Fruit fly (Drosophila melanogaster): ENCODE results near the gene CG4565.

CG4565 gene

DNA sequence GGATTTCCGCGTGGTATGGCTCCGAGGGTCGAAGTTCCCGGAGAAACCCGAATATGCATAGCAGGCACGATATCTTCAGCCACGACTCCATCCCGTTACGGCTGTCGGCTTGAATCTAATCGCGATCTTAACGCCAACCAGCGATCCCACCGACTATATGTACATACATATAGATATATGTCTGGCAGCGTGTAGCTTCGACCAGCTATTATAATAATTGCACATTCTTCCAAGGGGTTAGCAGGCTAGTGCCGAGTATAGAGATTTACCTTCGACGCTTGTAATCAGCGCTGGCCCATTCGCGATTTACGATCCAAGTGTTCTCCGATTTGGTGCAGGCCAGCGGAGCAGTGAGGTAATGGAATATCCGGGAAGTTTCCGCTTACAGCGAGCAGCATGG lies 7.2 kb downstream of the CG4565 start, which contains the start of gene CG14694:
Gene CG14694, minus strand, starts transcription at position 101 of the 400 bp plus-strand sequence.
- no peak for TF ChIP-seq CG14711 (tag; optimal IDR thresholded peaks at IDR 0.05)
- no peak for TF ChIP-seq ovo (GFP tag; optimal IDR thresholded peaks at IDR 0.05)
- no peak for TF ChIP-seq CG7101 (tag; optimal IDR thresholded peaks at IDR 0.05)
- no peak for TF ChIP-seq Hr96 (GFP tag; optimal IDR thresholded peaks at IDR 0.05)
- TF ChIP-seq bab1 (GFP tag; optimal IDR thresholded peaks at IDR 0.05), result no peak
- no peak for TF ChIP-seq cnc (optimal IDR thresholded peaks at IDR 0.05)
- no peak for TF ChIP-seq pad (GFP tag; optimal IDR thresholded peaks at IDR 0.05)
- TF ChIP-seq Clk (GFP tag; optimal IDR thresholded peaks at IDR 0.05), result no peak
- TF ChIP-seq kay (GFP tag; ENCODE audit: borderline replicate concordance), result no peak
- no peak for TF ChIP-seq CG5204 (GFP tag; optimal IDR thresholded peaks at IDR 0.05)
- TF ChIP-seq CG33017 (tag; optimal IDR thresholded peaks at IDR 0.05), result no peak

DNA sequence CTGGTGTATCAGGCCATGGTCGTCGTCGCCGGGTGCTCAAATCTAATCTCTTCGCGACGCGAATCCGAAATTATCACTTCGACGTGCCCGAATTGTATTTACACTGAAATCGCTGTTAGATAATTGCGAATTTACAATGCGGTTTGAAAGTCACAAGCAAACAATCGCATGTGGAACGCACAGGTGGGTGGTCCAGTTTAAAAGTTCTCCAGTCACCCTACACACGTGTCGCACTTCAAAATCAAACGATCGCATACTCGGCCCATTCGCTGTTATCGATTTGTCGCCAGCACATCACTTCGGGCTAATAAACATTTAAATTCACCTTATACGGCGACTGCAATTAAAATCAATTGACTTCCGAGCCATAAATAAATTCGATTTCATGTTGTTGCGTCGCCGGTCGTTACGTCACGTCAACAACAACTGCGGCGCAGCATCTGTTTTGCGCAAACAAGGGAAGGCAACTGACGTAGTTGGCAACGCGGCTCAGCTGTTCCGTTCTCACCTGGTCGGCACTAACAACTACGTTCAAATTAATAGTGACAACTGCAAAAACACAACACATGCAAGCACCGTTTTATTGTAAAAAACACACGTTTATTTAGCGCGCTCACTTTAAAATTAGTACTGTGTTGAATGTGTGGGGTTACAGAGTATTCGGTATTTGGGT lies 10.4 kb downstream of the CG4565 start, which contains the start of gene CG6574:
Gene CG6574, minus strand, starts transcription at position 216 of the 673 bp plus-strand sequence.
- no peak for TF ChIP-seq toe (GFP tag; optimal IDR thresholded peaks at IDR 0.05)
- TF ChIP-seq Hr96 (GFP tag; optimal IDR thresholded peaks at IDR 0.05), result no peak
- no peak for TF ChIP-seq pad (GFP tag; optimal IDR thresholded peaks at IDR 0.05)
- no peak for TF ChIP-seq CG7045 (GFP tag; optimal IDR thresholded peaks at IDR 0.05)
- TF ChIP-seq CG1620 (GFP tag; optimal IDR thresholded peaks at IDR 0.05), result no peak
- TF ChIP-seq CG14711 (tag; optimal IDR thresholded peaks at IDR 0.05), result peak; percentile 5
- no peak for TF ChIP-seq CG33017 (tag; optimal IDR thresholded peaks at IDR 0.05)
- no peak for TF ChIP-seq ovo (GFP tag; optimal IDR thresholded peaks at IDR 0.05)
- TF ChIP-seq Crg-1 (GFP tag; optimal IDR thresholded peaks at IDR 0.05), result no peak
- peak; percentile 64 for TF ChIP-seq bab1 (GFP tag; optimal IDR thresholded peaks at IDR 0.05)
- peak; percentile 44 for TF ChIP-seq CG12768 (GFP tag; optimal IDR thresholded peaks at IDR 0.05)
- TF ChIP-seq cic (GFP tag; optimal IDR thresholded peaks at IDR 0.05), result peak; percentile 87
- TF ChIP-seq tj (GFP tag; optimal IDR thresholded peaks at IDR 0.05), result no peak
- no peak for TF ChIP-seq CG7101 (tag; optimal IDR thresholded peaks at IDR 0.05)
- peak; percentile 90 for TF ChIP-seq Mnt (GFP tag; optimal IDR thresholded peaks at IDR 0.05)
- no peak for TF ChIP-seq cnc (optimal IDR thresholded peaks at IDR 0.05)
- peak; percentile 54 for TF ChIP-seq CG11617 (GFP tag; optimal IDR thresholded peaks at IDR 0.05)
- TF ChIP-seq kay (GFP tag; ENCODE audit: borderline replicate concordance), result no peak
- TF ChIP-seq CG5204 (GFP tag; optimal IDR thresholded peaks at IDR 0.05), result no peak
- TF ChIP-seq Clk (GFP tag; optimal IDR thresholded peaks at IDR 0.05), result peak; percentile 18

DNA sequence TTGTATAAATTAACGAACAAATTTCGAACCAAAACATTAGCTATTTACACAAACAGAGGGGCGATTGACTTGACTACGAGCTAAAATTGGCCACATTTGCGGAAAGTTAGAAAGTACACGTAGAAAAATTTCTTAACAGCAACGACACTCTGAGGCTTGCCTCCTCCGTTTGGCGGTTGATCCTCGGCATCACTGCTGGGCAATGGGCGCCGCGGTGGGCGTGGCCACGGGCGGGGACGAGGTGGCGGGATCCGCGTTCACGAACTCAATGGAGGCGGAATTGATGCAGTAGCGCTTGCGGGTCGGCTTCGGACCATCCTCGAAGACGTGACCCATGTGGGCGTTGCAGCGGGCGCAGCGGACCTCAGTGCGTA lies 10.9 kb downstream of the CG4565 start:
- TF ChIP-seq ovo (GFP tag; optimal IDR thresholded peaks at IDR 0.05), result no peak
- no peak for TF ChIP-seq bab1 (GFP tag; optimal IDR thresholded peaks at IDR 0.05)
- peak; percentile 6 for TF ChIP-seq CG33017 (tag; optimal IDR thresholded peaks at IDR 0.05)
- no peak for TF ChIP-seq Hr96 (GFP tag; optimal IDR thresholded peaks at IDR 0.05)
- TF ChIP-seq CG1620 (GFP tag; optimal IDR thresholded peaks at IDR 0.05), result peak; percentile 10
- no peak for TF ChIP-seq CG12768 (GFP tag; optimal IDR thresholded peaks at IDR 0.05)
- no peak for TF ChIP-seq Crg-1 (GFP tag; optimal IDR thresholded peaks at IDR 0.05)

DNA sequence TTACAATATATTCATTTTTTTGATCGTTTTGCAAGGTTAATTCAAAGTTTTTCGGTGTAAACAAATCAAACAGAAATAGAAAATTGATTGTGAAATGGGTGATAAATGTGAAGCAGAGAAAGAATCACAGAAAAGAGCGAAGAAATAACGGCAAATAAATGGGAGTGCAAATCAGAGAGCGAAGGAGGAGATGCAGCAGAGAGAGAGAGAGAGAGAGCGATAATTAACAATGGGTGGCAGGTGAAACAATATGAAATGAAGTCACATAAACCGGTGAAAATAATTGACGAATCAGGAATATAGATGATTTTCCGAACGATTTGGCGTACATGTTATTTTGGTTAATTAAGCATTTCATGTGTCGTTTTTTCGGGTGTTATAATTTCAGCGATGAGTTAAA lies 11.4 kb downstream of the CG4565 start:
- TF ChIP-seq cic (GFP tag; optimal IDR thresholded peaks at IDR 0.05), result no peak
- peak; percentile 41 for TF ChIP-seq ovo (GFP tag; optimal IDR thresholded peaks at IDR 0.05)
- TF ChIP-seq cnc (optimal IDR thresholded peaks at IDR 0.05), result no peak
- TF ChIP-seq CG11617 (GFP tag; optimal IDR thresholded peaks at IDR 0.05), result no peak

DNA sequence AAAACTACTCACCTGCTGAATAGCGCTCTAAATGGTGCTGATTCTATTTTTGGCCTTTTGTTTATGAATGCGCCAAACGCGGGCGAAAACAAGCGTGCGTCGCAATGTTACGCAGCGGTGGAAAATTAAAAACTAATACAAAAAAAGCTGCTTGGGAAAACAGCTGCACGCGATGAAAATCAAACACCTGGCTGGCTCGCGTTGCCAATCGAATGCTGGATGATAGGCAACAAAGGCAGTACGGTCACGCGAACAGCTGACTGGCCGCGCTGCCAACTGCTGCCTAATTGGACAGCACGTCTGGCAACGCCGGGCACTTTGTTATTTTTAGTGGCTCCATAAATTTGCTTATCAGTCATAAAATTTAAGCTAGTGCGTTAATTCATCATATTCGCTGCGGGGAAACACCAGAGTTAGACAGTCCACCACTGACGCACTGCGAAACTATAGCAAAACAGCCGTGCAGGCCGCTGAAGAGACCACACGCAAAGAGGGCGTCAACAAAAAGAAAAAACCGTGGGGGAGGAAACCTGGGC lies 16.0 kb downstream of the CG4565 start, which contains the start of the genes SelR and Tsp86D:
Gene SelR, minus strand, starts transcription at position 216 of the 536 bp plus-strand sequence.
Gene Tsp86D, plus strand, starts transcription at position 282 of the 536 bp plus-strand sequence.
- TF ChIP-seq ovo (GFP tag; optimal IDR thresholded peaks at IDR 0.05) (peak; percentile 6), CG14711 (tag; optimal IDR thresholded peaks at IDR 0.05) (peak; percentile 50), CG1620 (GFP tag; optimal IDR thresholded peaks at IDR 0.05) (peak; percentile 16), Mnt (GFP tag; optimal IDR thresholded peaks at IDR 0.05) (peak; percentile 69), CG12768 (GFP tag; optimal IDR thresholded peaks at IDR 0.05) (peak; percentile 54), CG5204 (GFP tag; optimal IDR thresholded peaks at IDR 0.05) (no peak), CG33017 (tag; optimal IDR thresholded peaks at IDR 0.05) (peak; percentile 56), cnc (optimal IDR thresholded peaks at IDR 0.05) (no peak), Clk (GFP tag; optimal IDR thresholded peaks at IDR 0.05) (peak; percentile 37), Hr96 (GFP tag; optimal IDR thresholded peaks at IDR 0.05) (no peak), kay (GFP tag; ENCODE audit: borderline replicate concordance) (no peak), pad (GFP tag; optimal IDR thresholded peaks at IDR 0.05) (peak; percentile 31), tj (GFP tag; optimal IDR thresholded peaks at IDR 0.05) (peak; percentile 90), toe (GFP tag; optimal IDR thresholded peaks at IDR 0.05) (no peak), cic (GFP tag; optimal IDR thresholded peaks at IDR 0.05) (peak; percentile 83), CG11617 (GFP tag; optimal IDR thresholded peaks at IDR 0.05) (peak; percentile 61), CG7101 (tag; optimal IDR thresholded peaks at IDR 0.05) (peak; percentile 53), CG7045 (GFP tag; optimal IDR thresholded peaks at IDR 0.05) (peak; percentile 54), bab1 (GFP tag; optimal IDR thresholded peaks at IDR 0.05) (peak; percentile 69), Crg-1 (GFP tag; optimal IDR thresholded peaks at IDR 0.05) (no peak)

DNA sequence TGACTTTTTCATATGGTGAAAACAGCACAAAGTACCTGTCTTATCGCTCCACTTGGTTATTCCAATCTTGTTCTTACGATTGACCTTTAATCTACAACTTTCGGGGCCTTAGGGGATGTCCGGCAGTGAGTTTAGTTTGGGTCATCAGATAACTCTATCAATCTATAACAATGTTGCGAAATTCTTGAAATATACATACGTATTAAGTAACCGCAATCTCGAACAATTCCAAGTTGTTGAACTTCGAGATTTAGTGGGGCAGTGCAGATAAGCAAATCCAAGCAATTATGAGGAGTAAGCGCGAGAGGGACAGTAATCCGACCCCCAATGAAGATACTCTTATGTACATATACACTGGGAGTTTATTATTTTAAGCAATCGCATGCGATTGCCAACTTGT lies 18.0 kb downstream of the CG4565 start:
- TF ChIP-seq cic (GFP tag; optimal IDR thresholded peaks at IDR 0.05), result peak; percentile 32
- no peak for TF ChIP-seq CG33017 (tag; optimal IDR thresholded peaks at IDR 0.05)
- TF ChIP-seq tj (GFP tag; optimal IDR thresholded peaks at IDR 0.05), result peak; percentile 8

Data from whole organism, adult.